Worm (Caenorhabditis elegans): Measurements from ENCODE around the gene srw-63.

The srw-63 gene

DNA sequence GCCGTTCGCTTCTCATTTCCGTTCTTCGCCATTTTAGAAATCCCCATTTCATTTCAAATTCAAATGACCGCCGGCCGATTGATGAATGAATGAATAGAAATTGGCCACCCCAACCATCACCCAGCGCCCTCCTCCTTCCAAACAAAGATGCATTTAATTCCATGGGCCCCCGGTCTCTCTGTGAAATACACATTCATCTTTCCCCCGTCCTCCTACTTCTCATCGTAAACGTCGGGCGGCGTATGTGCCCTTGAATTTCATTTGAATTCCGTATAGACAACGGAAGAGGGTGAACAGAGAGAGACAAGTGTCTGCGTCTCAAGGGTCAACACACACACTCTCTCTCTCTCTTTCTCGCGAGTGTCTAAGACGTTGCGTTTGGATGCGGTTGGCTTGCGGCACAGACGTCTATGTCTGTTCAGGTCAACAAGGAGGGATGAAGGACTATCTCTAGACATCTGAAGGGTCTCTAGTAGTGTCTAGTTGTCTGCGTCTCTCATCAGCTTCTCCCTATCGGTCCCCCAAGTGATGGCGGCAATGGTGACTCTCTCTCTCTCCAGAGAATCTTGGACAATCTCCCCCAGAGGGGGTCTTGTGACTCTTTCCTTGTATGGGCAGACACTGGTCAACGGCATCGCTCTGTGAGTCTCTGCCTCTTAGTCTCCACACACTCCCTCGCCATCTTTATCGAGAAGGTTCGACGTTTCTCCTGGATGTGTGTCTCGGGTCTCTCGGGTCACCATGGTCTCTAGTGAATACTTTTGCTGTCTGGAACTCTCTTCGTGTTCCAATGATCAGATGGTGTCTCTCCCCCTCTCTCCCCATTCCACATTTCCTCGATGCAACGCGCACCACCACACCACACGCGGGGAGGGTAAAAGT lies 17.1 kb upstream of the srw-63 start (continued):
- TF ChIP-seq F57A8.1 (GFP tag; optimal IDR thresholded peaks at IDR 0.05) (no peak), him-1 (tag; optimal IDR thresholded peaks at IDR 0.05) (no peak), T26A5.8 (tag; optimal IDR thresholded peaks at IDR 0.05) (no peak), hrde-1 (tag; optimal IDR thresholded peaks at IDR 0.05; ENCODE audit: borderline replicate concordance) (no peak), snpc-1.3 (tag; optimal IDR thresholded peaks at IDR 0.05; ENCODE audit: insufficient read depth) (no peak), mcd-1 (GFP tag; IDR thresholded peaks at IDR 0.05) (peak; percentile 71), lin-54 (GFP tag; optimal IDR thresholded peaks at IDR 0.05) (peak; percentile 53), let-526 (GFP tag; IDR thresholded peaks at IDR 0.05) (no peak), athp-1 (tag; optimal IDR thresholded peaks at IDR 0.05) (no peak), Y95B8A.8 (GFP tag; IDR thresholded peaks at IDR 0.05) (no peak), zim-3 (tag; optimal IDR thresholded peaks at IDR 0.05) (no peak), unc-62 (GFP tag; optimal IDR thresholded peaks at IDR 0.05) (no peak), nhr-80 (tag; optimal IDR thresholded peaks at IDR 0.05) (no peak), bed-2 (GFP tag; IDR thresholded peaks at IDR 0.05) (no peak), attf-5 (GFP tag; optimal IDR thresholded peaks at IDR 0.05) (peak; percentile 69), somi-1 (GFP tag; optimal IDR thresholded peaks at IDR 0.05) (peak; percentile 57), rcor-1 (GFP tag; IDR thresholded peaks at IDR 0.05) (peak; percentile 32; the same call in 1 of the 2 replicates), dpff-1 (tag; optimal IDR thresholded peaks at IDR 0.05) (no peak), lin-35 (GFP tag; optimal IDR thresholded peaks at IDR 0.05) (peak in 1 of 3 experiments; percentile 73), efl-1 (GFP tag; optimal IDR thresholded peaks at IDR 0.05) (no peak), nhr-179 (tag; optimal IDR thresholded peaks at IDR 0.05) (no peak), B0261.1 (tag; optimal IDR thresholded peaks at IDR 0.05) (no peak), fkh-3 (tag; optimal IDR thresholded peaks at IDR 0.05) (no peak), snpc-3.4 (tag; optimal IDR thresholded peaks at IDR 0.05) (no peak), sptf-2 (GFP tag; optimal IDR thresholded peaks at IDR 0.05) (no peak), egl-44 (GFP tag; IDR thresholded peaks at IDR 0.05) (no peak), Y67H2A.10 (GFP tag; conservative IDR thresholded peaks at IDR 0.05) (no peak), Y53G8AR.9 (GFP tag; conservative IDR thresholded peaks at IDR 0.05) (no peak), attf-6 (GFP tag; IDR thresholded peaks at IDR 0.05) (no peak), K11D2.4 (GFP tag; IDR thresholded peaks at IDR 0.05) (peak; percentile 62; the same call in 1 of the 2 replicates), ZK185.1 (tag; optimal IDR thresholded peaks at IDR 0.05; ENCODE audit: poor library complexity, severe bottlenecking) (peak; percentile 58), F22D6.2 (tag; optimal IDR thresholded peaks at IDR 0.05) (no peak), cebp-1 (GFP tag; IDR thresholded peaks at IDR 0.05) (no peak), cebp-1 (tag; optimal IDR thresholded peaks at IDR 0.05) (peak; percentile 66), F23B12.7 (tag; optimal IDR thresholded peaks at IDR 0.05; ENCODE audit: insufficient read depth) (no peak), nhr-27 (tag; optimal IDR thresholded peaks at IDR 0.05) (no peak), ztf-22 (GFP tag; optimal IDR thresholded peaks at IDR 0.05) (no peak)

DNA sequence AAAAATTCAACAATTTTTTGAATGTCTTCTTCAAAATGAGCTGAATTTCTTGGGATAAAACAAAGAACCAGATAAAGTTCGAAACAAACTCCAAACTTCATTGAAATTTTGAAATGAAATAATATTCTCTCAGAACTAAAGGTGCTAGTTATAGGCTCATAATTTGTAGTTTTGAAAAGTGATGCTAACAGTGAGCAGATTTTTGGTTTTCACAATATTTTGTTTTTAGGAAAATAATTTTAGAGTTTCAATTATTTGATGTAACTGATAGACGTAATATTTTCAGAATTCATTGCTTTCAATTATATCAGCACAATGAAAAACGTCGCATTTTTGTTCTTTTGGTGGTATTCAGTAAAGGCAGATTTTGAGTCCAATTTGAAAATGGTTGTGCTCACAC lies 4.1 kb upstream of the srw-63 start, which contains the start of the genes irld-56 and irld-55:
irld-56 (minus strand) TSS at position 101 of the 400 bp plus-strand sequence.
irld-55 (plus strand) TSS at position 316 of the 400 bp plus-strand sequence.
- TF ChIP-seq ets-4 (GFP tag; optimal IDR thresholded peaks at IDR 0.05): no peak
- TF ChIP-seq B0261.1 (tag; optimal IDR thresholded peaks at IDR 0.05): no peak
- no peak for TF ChIP-seq mel-28 (tag; optimal IDR thresholded peaks at IDR 0.05; ENCODE audit: borderline replicate concordance)
- TF ChIP-seq nhr-179 (tag; optimal IDR thresholded peaks at IDR 0.05): no peak
- TF ChIP-seq die-1 (tag; optimal IDR thresholded peaks at IDR 0.05): no peak
- TF ChIP-seq nhr-90 (tag; optimal IDR thresholded peaks at IDR 0.05): no peak
- no peak for TF ChIP-seq nfya-1 (tag; optimal IDR thresholded peaks at IDR 0.05; ENCODE audit: borderline replicate concordance, insufficient read depth)
- no peak for TF ChIP-seq Y67H2A.10 (GFP tag; conservative IDR thresholded peaks at IDR 0.05)
- no peak for TF ChIP-seq tbx-9 (tag; optimal IDR thresholded peaks at IDR 0.05; ENCODE audit: borderline replicate concordance)
- no peak for TF ChIP-seq B0035.1 (tag; optimal IDR thresholded peaks at IDR 0.05)
- TF ChIP-seq gei-17 (GFP tag; optimal IDR thresholded peaks at IDR 0.05): no peak
- TF ChIP-seq F22D6.2 (tag; optimal IDR thresholded peaks at IDR 0.05): no peak
- no peak for TF ChIP-seq egl-18 (GFP tag; IDR thresholded peaks at IDR 0.05)
- no peak for TF ChIP-seq ama-1 (optimal IDR thresholded peaks at IDR 0.05)
- TF ChIP-seq ama-1 (GFP tag; optimal IDR thresholded peaks at IDR 0.05): no peak

Measured in whole organism, young adult.